Worm (Caenorhabditis elegans) whole organism, midembryonic: Measurements from ENCODE around the gene F36H12.10.

Experiments
- cog-1 ChIP-seq: sonication (generic microtip); optimal IDR thresholded peaks from 2 replicates; lab custom pipeline; 2016; ENCODE audit warnings: missing genetic modification characterization, missing compliant biosample characterization
- med-1 ChIP-seq: sonication (generic microtip); optimal IDR thresholded peaks from 2 replicates; lab custom pipeline; 2017; ENCODE audit warnings: missing genetic modification characterization, mild to moderate bottlenecking, missing compliant biosample characterization, antibody characterized with exemption, missing genetic modification reagents; ENCODE audit not compliant: insufficient read depth
- ztf-23 ChIP-seq: fragments of 200-800 bp; sonication (Bioruptor generic); IDR thresholded peaks from 2 replicates; pipeline ENCODE4 v1.3.6; 2022; ENCODE audit warnings: missing genetic modification reagents, missing genetic modification characterization, missing compliant biosample characterization
- ztf-29 ChIP-seq: fragments of 200-800 bp; sonication (Bioruptor generic); IDR thresholded peaks from 2 replicates; pipeline ENCODE4 v1.3.6; 2022; ENCODE audit warnings: missing genetic modification reagents, missing genetic modification characterization, missing compliant biosample characterization

- no peak for TF ChIP-seq cog-1
- no peak for TF ChIP-seq ztf-23 (GFP tag; lab: Robert Waterston, UW)
- no peak for TF ChIP-seq med-1 (GFP tag; lab: Kevin White, UChicago)
- no peak for TF ChIP-seq ztf-29 (GFP tag; lab: Robert Waterston, UW)
Measured at ce11 chrIV:5297436-5298012, 42.9 kb upstream of the F36H12.10 start, which contains the start of the genes ZK354.6 and msp-113.
